Worm (Caenorhabditis elegans): ENCODE data around the gene F19C6.2.

F19C6.2 gene

ce11 chrX:10047325-10047724, 46.6 kb downstream of the F19C6.2 start, which contains the start of gene ZC374.2:
Gene ZC374.2, minus strand, starts transcription at chrX:10047425.
- TF ChIP-seq nhr-12 (tag; optimal IDR thresholded peaks at IDR 0.05) (no peak), hlh-1 (tag; optimal IDR thresholded peaks at IDR 0.05) (peak; percentile 34)

ce11 chrX:10049160-10049559, 48.4 kb downstream of the F19C6.2 start, which contains the start of gene gnrr-3:
Gene gnrr-3, plus strand, starts transcription at chrX:10049460.
- TF ChIP-seq nhr-76 (tag; optimal IDR thresholded peaks at IDR 0.05) = no peak
- TF ChIP-seq sem-2 (GFP tag; optimal IDR thresholded peaks at IDR 0.05) = no peak
- TF ChIP-seq nhr-237 (tag; optimal IDR thresholded peaks at IDR 0.05) = no peak
- no peak for TF ChIP-seq M03D4.4 (tag; optimal IDR thresholded peaks at IDR 0.05)
- TF ChIP-seq bed-3 (GFP tag; optimal IDR thresholded peaks at IDR 0.05) = no peak
- TF ChIP-seq ham-2 (GFP tag; optimal IDR thresholded peaks at IDR 0.05) = no peak

- TF ChIP-seq zip-8 (tag; optimal IDR thresholded peaks at IDR 0.05) = no peak
- TF ChIP-seq ztf-11 (tag; optimal IDR thresholded peaks at IDR 0.05) = no peak
- no peak for TF ChIP-seq ceh-83 (GFP tag; optimal IDR thresholded peaks at IDR 0.05)
- TF ChIP-seq bed-3 (GFP tag; optimal IDR thresholded peaks at IDR 0.05) = no peak
- TF ChIP-seq M03D4.4 (tag; optimal IDR thresholded peaks at IDR 0.05) = no peak
- no peak for TF ChIP-seq ceh-43 (GFP tag; optimal IDR thresholded peaks at IDR 0.05)
- no peak for TF ChIP-seq lsy-2 (tag; optimal IDR thresholded peaks at IDR 0.05)
- no peak for TF ChIP-seq mab-5 (tag; optimal IDR thresholded peaks at IDR 0.05)
- TF ChIP-seq nhr-28 (tag; optimal IDR thresholded peaks at IDR 0.05) = no peak
- TF ChIP-seq hlh-1 (tag; optimal IDR thresholded peaks at IDR 0.05) = no peak
- TF ChIP-seq ces-1 (GFP tag; optimal IDR thresholded peaks at IDR 0.05) = no peak
- no peak for TF ChIP-seq snpc-4 (tag; optimal IDR thresholded peaks at IDR 0.05)
- TF ChIP-seq elt-1 (tag; optimal IDR thresholded peaks at IDR 0.05; ENCODE audit: borderline replicate concordance, insufficient read depth) = no peak
- TF ChIP-seq cnd-1 (tag; optimal IDR thresholded peaks at IDR 0.05) = no peak
- no peak for TF ChIP-seq lin-32 (GFP tag; optimal IDR thresholded peaks at IDR 0.05)
- TF ChIP-seq blmp-1 (tag; optimal IDR thresholded peaks at IDR 0.05) = no peak
- no peak for TF ChIP-seq pha-4 (tag; optimal IDR thresholded peaks at IDR 0.05)
- TF ChIP-seq mep-1 (tag; optimal IDR thresholded peaks at IDR 0.05) = no peak
- TF ChIP-seq nhr-12 (tag; optimal IDR thresholded peaks at IDR 0.05) = no peak
- TF ChIP-seq drap-1 (GFP tag; optimal IDR thresholded peaks at IDR 0.05) = no peak
Measured at ce11 chrX:10051625-10052024, 50.9 kb downstream of the F19C6.2 start.

- TF ChIP-seq unc-120 (tag; optimal IDR thresholded peaks at IDR 0.05; ENCODE audit: poor library complexity, severe bottlenecking) (no peak), sptf-1 (tag; optimal IDR thresholded peaks at IDR 0.05) (no peak), nhr-76 (tag; optimal IDR thresholded peaks at IDR 0.05) (no peak), lin-32 (GFP tag; optimal IDR thresholded peaks at IDR 0.05) (no peak), mab-5 (tag; optimal IDR thresholded peaks at IDR 0.05) (no peak)
Measured at ce11 chrX:10053742-10054409, 53.1 kb downstream of the F19C6.2 start, which contains the start of gene cbs-1. Gene cbs-1, plus strand, starts transcription at chrX:10054275.

- TF ChIP-seq drap-1 (GFP tag; optimal IDR thresholded peaks at IDR 0.05) (no peak), flh-1 (GFP tag; optimal IDR thresholded peaks at IDR 0.05) (no peak), nhr-237 (tag; optimal IDR thresholded peaks at IDR 0.05) (no peak), blmp-1 (tag; optimal IDR thresholded peaks at IDR 0.05) (no peak), sptf-1 (tag; optimal IDR thresholded peaks at IDR 0.05) (no peak)
Measured at ce11 chrX:10054410-10054800, 53.7 kb downstream of the F19C6.2 start.

Measured in whole organism, mixed stage, embryonic.